Fruit fly (Drosophila melanogaster): Measurements from ENCODE around the gene eIF3g1.
"Not testable (repeated sequence)": the region's sequence is repeated elsewhere in the genome, so short reads cannot be mapped to it uniquely, and the experiment has no call there.

Gene eIF3g1

DNA sequence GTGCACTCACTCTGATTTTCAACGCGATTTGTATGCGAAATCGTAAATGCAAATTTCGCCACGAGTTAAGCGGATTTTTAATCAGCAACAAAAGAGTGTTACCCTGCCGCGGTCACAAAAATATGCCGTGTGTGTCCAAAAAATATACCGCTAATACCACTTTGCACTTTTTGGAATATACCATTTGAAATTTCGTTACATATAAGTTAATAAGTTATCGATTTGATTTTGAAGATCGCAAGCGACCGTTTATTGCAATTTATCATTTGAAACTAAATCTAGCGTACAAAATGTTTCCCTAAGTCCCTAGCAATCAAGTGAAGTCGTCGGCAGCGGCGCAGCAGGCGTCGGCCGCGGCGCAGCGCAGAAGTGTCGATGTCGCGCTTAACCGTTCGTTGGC is at the start of gene eIF3g1:
Gene eIF3g1, minus strand, starts transcription at position 101 of the 400 bp plus-strand sequence.
- TF ChIP-seq CTCF, CG8478 (optimal IDR thresholded peaks at IDR 0.05): not testable (repeated sequence)

dm6 chrX:2659430-2660075 is 49.4 kb upstream of the eIF3g1 start:
- TF ChIP-seq CTCF (optimal IDR thresholded peaks at IDR 0.05), result peak; percentile 85 to 88
- TF ChIP-seq CG8478 (optimal IDR thresholded peaks at IDR 0.05), result no peak

DNA sequence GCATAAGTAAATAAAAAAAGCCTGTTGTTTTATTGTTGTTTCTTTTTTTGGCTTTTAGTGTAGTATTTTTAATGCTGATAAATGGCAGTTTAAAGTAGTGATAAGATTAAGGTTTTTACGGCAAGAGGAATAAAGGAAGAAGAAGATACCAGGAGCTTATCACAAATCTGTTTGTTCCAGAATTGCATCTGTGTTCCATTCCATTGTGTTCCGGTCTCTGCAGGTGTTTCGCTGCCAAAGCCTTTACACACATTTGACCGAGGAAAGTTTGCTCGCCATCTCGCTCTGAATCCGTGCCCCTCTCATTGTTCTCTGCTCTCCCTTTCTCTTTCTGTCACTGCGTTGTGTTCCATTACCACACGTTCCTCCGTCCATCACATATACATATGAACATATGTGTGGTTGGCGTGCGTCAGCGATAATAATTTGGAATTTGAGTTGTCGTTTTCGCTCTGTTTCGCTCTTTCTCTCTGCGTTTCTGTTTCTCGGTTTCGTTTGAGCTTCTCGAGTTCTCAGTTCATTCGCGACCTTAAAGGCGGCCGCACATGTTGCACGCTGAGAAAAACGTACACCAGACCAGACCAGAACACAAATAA is 48.2 kb upstream of the eIF3g1 start:
- TF ChIP-seq CTCF (optimal IDR thresholded peaks at IDR 0.05) (peak in 1 of 2 experiments; percentile 31), CG8478 (optimal IDR thresholded peaks at IDR 0.05) (no peak)

- TF ChIP-seq CG8478 (optimal IDR thresholded peaks at IDR 0.05), result no peak
Observed at dm6 chrX:2657220-2657619, 47.1 kb upstream of the eIF3g1 start.

- TF ChIP-seq CTCF (optimal IDR thresholded peaks at IDR 0.05), result peak; percentile 81 to 82
- TF ChIP-seq CG8478 (optimal IDR thresholded peaks at IDR 0.05), result no peak
Observed at dm6 chrX:2655998-2656397, 45.9 kb upstream of the eIF3g1 start.

DNA sequence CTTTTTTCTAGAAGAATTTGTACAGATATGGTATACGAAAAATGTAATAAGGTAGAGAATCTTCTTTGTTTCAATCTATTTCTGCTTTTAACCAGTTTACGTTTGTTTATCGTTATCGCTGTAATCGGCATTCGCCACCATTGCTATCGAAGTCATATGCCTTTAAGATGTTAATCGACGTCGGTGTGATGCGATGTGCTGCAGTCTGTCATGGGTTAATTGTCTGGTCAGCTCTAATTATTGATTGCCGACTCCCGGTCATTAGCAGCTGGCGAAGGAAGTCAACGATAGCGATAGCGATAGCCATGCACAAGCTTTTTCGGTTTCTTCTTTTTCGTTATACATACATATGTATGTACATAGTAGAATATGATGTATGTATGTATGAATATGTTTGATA is 45.3 kb upstream of the eIF3g1 start:
- no peak for TF ChIP-seq CG8478 (optimal IDR thresholded peaks at IDR 0.05)
- no peak for TF ChIP-seq CTCF (optimal IDR thresholded peaks at IDR 0.05)

dm6 chrX:2653533-2654296 is 43.6 kb upstream of the eIF3g1 start:
- TF ChIP-seq CTCF (optimal IDR thresholded peaks at IDR 0.05) (no peak), CG8478 (optimal IDR thresholded peaks at IDR 0.05) (no peak)

DNA sequence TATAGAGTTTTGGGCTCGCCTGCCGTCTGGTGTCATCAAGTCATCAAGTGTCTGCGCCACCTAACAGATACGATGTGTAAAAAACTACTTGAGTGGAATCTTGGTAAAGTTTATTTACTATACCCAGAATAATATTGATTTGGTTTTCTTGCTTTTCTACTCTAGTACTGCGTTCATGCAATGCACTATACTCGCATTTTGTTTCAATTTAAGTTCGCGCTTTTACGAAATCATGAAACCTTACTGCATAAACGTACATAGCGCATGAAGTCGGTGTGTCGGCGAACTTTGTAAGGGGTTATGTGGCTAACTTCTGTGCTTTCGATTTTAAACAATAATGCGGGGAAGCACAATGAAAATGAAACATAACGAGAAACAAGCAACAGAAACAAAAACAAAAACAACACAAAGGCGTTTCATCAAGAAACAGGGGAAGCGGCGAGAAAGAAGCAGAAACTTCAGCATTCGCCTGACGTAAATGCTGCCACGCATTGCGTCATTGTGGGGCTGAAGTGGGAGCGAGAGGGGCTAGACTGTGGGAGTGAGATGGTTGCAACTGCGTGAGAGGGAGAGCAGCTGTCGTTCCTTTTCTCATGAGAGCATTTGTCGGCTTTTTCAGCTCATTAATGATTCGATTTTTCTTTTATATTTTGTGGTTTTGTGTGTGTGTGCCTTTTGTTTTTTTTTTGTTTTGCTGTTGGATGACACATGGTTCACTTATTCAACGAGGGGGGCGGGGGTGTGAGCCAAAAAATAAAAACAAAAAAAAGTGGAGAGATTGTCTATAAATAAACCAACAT is 42.2 kb upstream of the eIF3g1 start:
- no peak for TF ChIP-seq CTCF (optimal IDR thresholded peaks at IDR 0.05)
- TF ChIP-seq CG8478 (optimal IDR thresholded peaks at IDR 0.05), result no peak

DNA sequence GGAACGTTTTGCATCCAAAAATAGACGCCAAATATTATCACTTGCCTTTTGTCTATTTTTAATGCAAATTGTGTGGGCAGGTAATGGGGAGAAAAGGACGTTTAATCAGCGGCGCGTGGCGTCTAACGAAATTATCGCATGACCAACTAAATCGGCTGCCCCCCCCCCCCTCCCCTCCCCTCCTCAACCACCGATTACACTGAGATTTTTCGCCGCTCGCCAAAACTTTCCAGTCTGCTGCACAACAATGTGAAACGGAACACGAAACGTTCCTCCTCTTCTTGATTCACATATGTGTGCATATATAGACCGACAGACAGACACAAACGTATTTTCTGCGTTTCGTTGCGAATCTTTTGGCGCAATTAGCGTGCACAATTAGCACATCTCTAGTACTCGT is 41.0 kb upstream of the eIF3g1 start:
- no peak for TF ChIP-seq CG8478 (optimal IDR thresholded peaks at IDR 0.05)

DNA sequence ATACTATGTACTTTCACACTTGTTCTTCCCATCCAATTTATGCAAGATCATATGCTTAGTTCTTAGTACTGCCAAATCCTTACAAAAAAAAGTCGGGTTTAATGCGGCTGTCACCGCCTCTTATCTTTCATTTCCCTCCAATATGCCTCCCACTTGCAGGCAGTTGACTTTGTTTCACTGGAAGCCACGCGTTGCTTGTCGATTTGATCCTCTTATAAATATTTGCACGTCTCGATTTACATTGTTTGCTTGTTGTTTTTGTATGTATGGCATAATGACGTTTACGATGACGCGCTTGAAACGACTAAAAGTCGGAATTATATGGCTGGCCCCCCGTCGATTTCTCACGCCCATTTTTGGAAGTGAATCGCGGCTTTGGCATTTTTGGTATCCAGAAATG is 38.8 kb upstream of the eIF3g1 start:
- TF ChIP-seq CG8478 (optimal IDR thresholded peaks at IDR 0.05), result no peak
- no peak for TF ChIP-seq CTCF (optimal IDR thresholded peaks at IDR 0.05)

DNA sequence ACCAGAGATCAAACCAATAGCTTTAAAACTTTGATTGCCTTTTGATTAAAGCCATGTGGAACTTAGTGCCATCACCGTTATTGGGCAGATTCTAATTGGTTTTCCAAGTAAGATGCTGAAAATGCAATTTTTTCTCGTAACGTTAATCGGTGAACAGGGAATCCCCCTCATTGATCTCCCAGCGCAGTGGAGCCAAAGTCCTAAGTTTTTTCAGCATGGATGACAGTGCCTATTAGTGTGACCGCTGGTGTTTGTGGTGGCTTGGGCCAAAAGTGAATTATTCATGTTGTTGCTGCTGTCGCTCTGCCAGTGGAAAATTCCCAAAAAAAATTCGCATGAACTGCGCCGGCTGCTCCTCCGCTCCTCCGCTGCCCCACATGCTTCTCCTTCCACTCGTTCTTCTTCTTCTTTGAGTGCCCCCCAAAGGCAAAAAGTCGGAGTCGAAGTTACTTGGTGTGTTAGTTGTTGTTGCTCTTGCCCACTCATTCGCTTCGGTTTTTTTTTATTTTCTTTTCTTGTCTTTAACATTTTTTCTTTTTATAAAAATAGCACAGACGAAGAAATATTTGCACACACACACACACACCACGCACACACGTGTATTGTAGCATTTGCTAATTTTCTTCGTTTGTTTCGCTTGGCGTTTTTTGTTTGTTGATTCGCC is 37.9 kb upstream of the eIF3g1 start:
- no peak for TF ChIP-seq CG8478 (optimal IDR thresholded peaks at IDR 0.05)
- no peak for TF ChIP-seq CTCF (optimal IDR thresholded peaks at IDR 0.05)

DNA sequence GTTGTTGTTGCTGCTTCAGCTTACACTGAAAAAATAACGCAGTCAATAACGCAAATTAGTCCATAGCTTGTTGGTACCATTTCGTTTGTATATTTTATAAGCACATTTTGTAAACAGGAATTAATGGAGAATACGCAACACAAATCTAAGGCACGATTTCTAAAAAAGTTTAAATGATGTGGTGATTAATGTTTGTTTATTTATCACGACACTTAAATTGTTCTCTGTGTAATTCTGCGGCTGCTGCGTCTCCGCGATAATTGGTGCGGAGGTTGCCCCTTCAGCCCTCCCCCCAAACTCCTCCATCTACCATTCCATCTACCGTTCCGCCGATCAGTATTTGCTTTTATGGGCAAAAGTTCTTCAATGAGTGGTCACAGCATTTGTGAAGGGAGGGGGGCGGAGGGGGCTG is 37.3 kb upstream of the eIF3g1 start:
- TF ChIP-seq CTCF (optimal IDR thresholded peaks at IDR 0.05) (no peak), CG8478 (optimal IDR thresholded peaks at IDR 0.05) (no peak)

- TF ChIP-seq CTCF (optimal IDR thresholded peaks at IDR 0.05) (peak; percentile 23 to 40), CG8478 (optimal IDR thresholded peaks at IDR 0.05) (no peak)
Observed at dm6 chrX:2646022-2646761, 36.1 kb upstream of the eIF3g1 start.

- no peak for TF ChIP-seq CG8478 (optimal IDR thresholded peaks at IDR 0.05)
- no peak for TF ChIP-seq CTCF (optimal IDR thresholded peaks at IDR 0.05)
Observed at dm6 chrX:2645593-2645992, 35.5 kb upstream of the eIF3g1 start.

Measured in S2 (cell line).